Worm (Caenorhabditis elegans): ENCODE measurements around the gene srh-135.

- no peak for TF ChIP-seq T22C8.4 (GFP tag; IDR thresholded peaks at IDR 0.05)
- no peak for TF ChIP-seq med-1 (GFP tag; optimal IDR thresholded peaks at IDR 0.05; ENCODE audit: insufficient read depth)
- no peak for TF ChIP-seq klf-2 (GFP tag; conservative IDR thresholded peaks at IDR 0.05)
- TF ChIP-seq flt-1 (GFP tag; IDR thresholded peaks at IDR 0.05): no peak
Measured at ce11 chrII:10187808-10188207, 39.1 kb downstream of the srh-135 start, which contains the start of gene srd-2.
